Worm (Caenorhabditis elegans): ENCODE results near the gene C45G7.4.

C45G7.4 gene

DNA sequence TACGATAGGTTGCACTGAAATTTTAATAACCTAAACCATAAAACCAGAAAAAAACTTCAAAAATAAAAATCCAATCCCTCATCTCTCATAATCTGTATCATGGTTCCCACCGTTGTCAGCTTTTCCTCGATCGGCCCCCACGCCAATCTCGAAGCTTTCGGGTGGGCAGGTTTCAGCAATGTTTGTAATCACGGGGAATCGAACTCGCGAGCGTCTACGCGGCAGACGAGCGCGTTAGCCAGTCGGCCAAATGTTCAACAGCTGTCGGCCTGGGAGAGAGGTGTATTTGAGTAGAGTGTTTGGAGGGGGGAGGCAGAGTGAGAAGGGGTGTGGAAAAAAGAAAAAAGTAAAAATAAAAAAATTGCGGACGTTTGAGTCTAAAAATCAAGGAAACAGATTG, 24.4 kb upstream of the C45G7.4 start (continued):
- no peak for TF ChIP-seq dpff-1 (tag; optimal IDR thresholded peaks at IDR 0.05)
- TF ChIP-seq zfh-2 (GFP tag; conservative IDR thresholded peaks at IDR 0.05): peak; percentile 73
- peak; percentile 52 for TF ChIP-seq gei-17 (GFP tag; optimal IDR thresholded peaks at IDR 0.05)
- TF ChIP-seq ccch-3 (GFP tag; optimal IDR thresholded peaks at IDR 0.05): peak; percentile 79
- peak; percentile 37 for TF ChIP-seq nhr-80 (tag; optimal IDR thresholded peaks at IDR 0.05)
- TF ChIP-seq rcor-1 (GFP tag; IDR thresholded peaks at IDR 0.05): peak; percentile 75
- TF ChIP-seq lin-54 (GFP tag; optimal IDR thresholded peaks at IDR 0.05): peak; percentile 77
- TF ChIP-seq lin-35 (GFP tag; optimal IDR thresholded peaks at IDR 0.05): peak in 1 of 3 experiments; percentile 84
- peak; percentile 94 for TF ChIP-seq F23B12.7 (tag; optimal IDR thresholded peaks at IDR 0.05; ENCODE audit: insufficient read depth)
- peak; percentile 76 for TF ChIP-seq ZK185.1 (tag; optimal IDR thresholded peaks at IDR 0.05; ENCODE audit: poor library complexity, severe bottlenecking)
- no peak for TF ChIP-seq egl-18 (GFP tag; IDR thresholded peaks at IDR 0.05)
- TF ChIP-seq akir-1 (GFP tag; optimal IDR thresholded peaks at IDR 0.05): no peak
- TF ChIP-seq mxl-1 (tag; optimal IDR thresholded peaks at IDR 0.05): peak; percentile 84
- peak; percentile 81 for TF ChIP-seq T07F8.4 (tag; optimal IDR thresholded peaks at IDR 0.05)
- TF ChIP-seq nhr-120 (GFP tag; IDR thresholded peaks at IDR 0.05): no peak
- peak; percentile 9 for TF ChIP-seq dpl-1 (GFP tag; optimal IDR thresholded peaks at IDR 0.05)
- no peak for TF ChIP-seq F57A8.1 (GFP tag; optimal IDR thresholded peaks at IDR 0.05)
- TF ChIP-seq ztf-26 (tag; optimal IDR thresholded peaks at IDR 0.05): peak; percentile 76
- peak; percentile 92 for TF ChIP-seq B0261.1 (tag; optimal IDR thresholded peaks at IDR 0.05)
- TF ChIP-seq attf-5 (GFP tag; optimal IDR thresholded peaks at IDR 0.05): peak; percentile 65
- peak; percentile 30 to 55 for TF ChIP-seq rec-8 (tag; optimal IDR thresholded peaks at IDR 0.05)
- no peak for TF ChIP-seq F57C9.4 (tag; optimal IDR thresholded peaks at IDR 0.05)
- no peak for TF ChIP-seq tbx-9 (tag; optimal IDR thresholded peaks at IDR 0.05; ENCODE audit: borderline replicate concordance)
- TF ChIP-seq ceh-79 (tag; optimal IDR thresholded peaks at IDR 0.05): peak; percentile 60
- peak; percentile 89 for TF ChIP-seq Y95B8A.8 (GFP tag; IDR thresholded peaks at IDR 0.05)
- TF ChIP-seq Y53F4B.3 (GFP tag; IDR thresholded peaks at IDR 0.05): no peak
- TF ChIP-seq let-526 (GFP tag; IDR thresholded peaks at IDR 0.05): peak; percentile 68; the same call in 1 of the 2 replicates
- no peak for TF ChIP-seq nfya-1 (tag; optimal IDR thresholded peaks at IDR 0.05; ENCODE audit: borderline replicate concordance, insufficient read depth)
- TF ChIP-seq B0336.3 (GFP tag; IDR thresholded peaks at IDR 0.05): peak; percentile 75
- TF ChIP-seq somi-1 (GFP tag; optimal IDR thresholded peaks at IDR 0.05): peak; percentile 54
- TF ChIP-seq ztf-22 (GFP tag; optimal IDR thresholded peaks at IDR 0.05): peak; percentile 2
- TF ChIP-seq mes-4 (tag; optimal IDR thresholded peaks at IDR 0.05): peak; percentile 81
- peak; percentile 3 for TF ChIP-seq ets-4 (GFP tag; optimal IDR thresholded peaks at IDR 0.05)
- TF ChIP-seq hlh-26 (GFP tag; conservative IDR thresholded peaks at IDR 0.05): no peak
- TF ChIP-seq repo-1 (tag; optimal IDR thresholded peaks at IDR 0.05): peak; percentile 83
- peak; percentile 69; the same call in 1 of the 2 replicates for TF ChIP-seq ztf-28 (GFP tag; IDR thresholded peaks at IDR 0.05)
- TF ChIP-seq let-607 (tag; optimal IDR thresholded peaks at IDR 0.05): peak; percentile 48 to 51
- no peak for TF ChIP-seq Y53G8AR.9 (GFP tag; conservative IDR thresholded peaks at IDR 0.05)
- TF ChIP-seq sea-2 (GFP tag; IDR thresholded peaks at IDR 0.05): no peak
- TF ChIP-seq ztf-6 (GFP tag; IDR thresholded peaks at IDR 0.05): no peak
- TF ChIP-seq snpc-1.3 (tag; optimal IDR thresholded peaks at IDR 0.05; ENCODE audit: insufficient read depth): peak; percentile 83
- TF ChIP-seq K11D2.4 (GFP tag; IDR thresholded peaks at IDR 0.05): peak; percentile 64; the same call in 1 of the 2 replicates
- TF ChIP-seq madf-6 (GFP tag; IDR thresholded peaks at IDR 0.05): peak; percentile 55; the same call in 1 of the 2 replicates
- TF ChIP-seq sdz-38 (tag; optimal IDR thresholded peaks at IDR 0.05): no peak
- peak; percentile 84 for TF ChIP-seq madf-10 (tag; optimal IDR thresholded peaks at IDR 0.05)
- TF ChIP-seq rpc-1 (optimal IDR thresholded peaks at IDR 0.05): peak; percentile 93
- TF ChIP-seq rpc-1 (tag; optimal IDR thresholded peaks at IDR 0.05): peak; percentile 90
- peak; percentile 82 for TF ChIP-seq pbrm-1 (GFP tag; IDR thresholded peaks at IDR 0.05)
